Worm (Caenorhabditis elegans) whole organism, L1 larva: ENCODE data around the gene degl-1.
A peak's percentile ranks its signal among the peaks of the same experiment; 100 is the strongest.
"Not testable (repeated sequence)": the region's sequence is repeated elsewhere in the genome, so short reads cannot be mapped to it uniquely, and the experiment has no call there.

Experiments
- C16A3.4 ChIP-seq: fragments of 150-350 bp; optimal IDR thresholded peaks from 2 replicates; lab custom pipeline; 2014; ENCODE audit warnings: missing biosample characterization, missing genetic modification characterization
- F16B12.6 ChIP-seq: fragments of 150-350 bp; optimal IDR thresholded peaks from 2 replicates; lab custom pipeline; 2014; ENCODE audit warnings: missing biosample characterization, missing genetic modification characterization
- aly-2 ChIP-seq: fragments of 150-350 bp; optimal IDR thresholded peaks from 2 replicates; lab custom pipeline; 2014; ENCODE audit warnings: missing biosample characterization, missing genetic modification characterization
- blmp-1 ChIP-seq: fragments of 150-350 bp; optimal IDR thresholded peaks from 2 replicates; lab custom pipeline; 2014; ENCODE audit warnings: missing biosample characterization, missing genetic modification characterization
- dpl-1 ChIP-seq, 3 experiments: fragments of 150-350 bp in 2 of 3; sonication (generic microtip) in 1 of 3; optimal IDR thresholded peaks; 2 replicates each; lab custom pipeline; 2014 to 2017; ENCODE audit warnings: missing biosample characterization in 3 of 3, missing genetic modification characterization in 3 of 3, missing genetic modification reagents in 3 of 3
- efl-1 ChIP-seq, 4 experiments: fragments of 150-350 bp; optimal IDR thresholded peaks in 3 of 4; peaks in 1 of 4; 1 replicate in 1 of 4; 2 replicates in 3 of 4; lab custom pipeline; 2014; ENCODE audit warnings: missing biosample characterization in 2 of 4, missing genetic modification characterization in 2 of 4, missing genetic modification reagents in 2 of 4
- egl-27 ChIP-seq, 2 experiments: fragments of 150-350 bp in 1 of 2; sonication (generic microtip); optimal IDR thresholded peaks; 3 replicates each; lab custom pipeline; 2017 to 2018; ENCODE audit warnings: missing biosample characterization in 2 of 2, missing genetic modification characterization in 2 of 2, missing genetic modification reagents in 2 of 2
- fkh-10 ChIP-seq: sonication (generic microtip); optimal IDR thresholded peaks from 2 replicates; lab custom pipeline; 2017; ENCODE audit warnings: missing biosample characterization, missing genetic modification reagents, missing genetic modification characterization
- fkh-4 ChIP-seq: sonication (generic microtip); optimal IDR thresholded peaks from 2 replicates; lab custom pipeline; 2016; ENCODE audit warnings: missing compliant biosample characterization, missing genetic modification characterization, borderline replicate concordance
- fkh-8 ChIP-seq: sonication (generic microtip); optimal IDR thresholded peaks from 2 replicates; lab custom pipeline; 2016; ENCODE audit warnings: mild to moderate bottlenecking, missing genetic modification characterization, missing compliant biosample characterization
- grh-1 ChIP-seq: fragments of 200-800 bp; sonication (Bioruptor generic); IDR thresholded peaks from 2 replicates; pipeline ENCODE4 v1.3.6; 2022; ENCODE audit warnings: missing genetic modification reagents, missing genetic modification characterization, missing compliant biosample characterization
- hpl-2 ChIP-seq: fragments of 150-350 bp; optimal IDR thresholded peaks from 2 replicates; lab custom pipeline; 2014; ENCODE audit warnings: missing biosample characterization, missing genetic modification reagents, missing genetic modification characterization
- irx-1 ChIP-seq: sonication (generic microtip); optimal IDR thresholded peaks from 2 replicates; lab custom pipeline; 2016; ENCODE audit warnings: missing genetic modification characterization, missing compliant biosample characterization
- lin-13 ChIP-seq: fragments of 150-350 bp; optimal IDR thresholded peaks from 2 replicates; lab custom pipeline; 2014; ENCODE audit warnings: missing biosample characterization, missing genetic modification reagents, missing genetic modification characterization
- lin-15B ChIP-seq: fragments of 150-350 bp; sonication (generic microtip); optimal IDR thresholded peaks from 3 replicates; lab custom pipeline; 2014; ENCODE audit warnings: missing biosample characterization, missing genetic modification characterization
- lin-35 ChIP-seq, 2 experiments: fragments of 150-350 bp; optimal IDR thresholded peaks; 2 replicates each; lab custom pipeline; 2014; ENCODE audit warnings: missing biosample characterization in 2 of 2, missing genetic modification characterization in 2 of 2, missing genetic modification reagents in 2 of 2
- lin-39 ChIP-seq: fragments of 150-350 bp; optimal IDR thresholded peaks from 2 replicates; lab custom pipeline; 2014; ENCODE audit warnings: missing biosample characterization, missing genetic modification reagents, missing genetic modification characterization
- lsy-2 ChIP-seq, 2 experiments: fragments of 150-350 bp; optimal IDR thresholded peaks; 2 replicates each; lab custom pipeline; 2014; ENCODE audit warnings: missing biosample characterization in 2 of 2, missing genetic modification characterization in 2 of 2
- mdl-1 ChIP-seq, 2 experiments: fragments of 150-350 bp; optimal IDR thresholded peaks; 2 replicates each; lab custom pipeline; 2014 to 2017; ENCODE audit warnings: missing biosample characterization in 2 of 2, missing genetic modification characterization in 2 of 2, inconsistent platforms in 1 of 2
- mef-2 ChIP-seq: fragments of 150-350 bp; optimal IDR thresholded peaks from 2 replicates; lab custom pipeline; 2014; ENCODE audit warnings: missing biosample characterization, missing genetic modification characterization
- nhr-11 ChIP-seq: fragments of 150-350 bp; optimal IDR thresholded peaks from 2 replicates; lab custom pipeline; 2014; ENCODE audit warnings: missing biosample characterization, missing genetic modification characterization
- nhr-47 ChIP-seq: sonication (generic microtip); optimal IDR thresholded peaks from 2 replicates; lab custom pipeline; 2016; ENCODE audit warnings: mild to moderate bottlenecking, missing genetic modification characterization, moderate library complexity, missing compliant biosample characterization
- nhr-76 ChIP-seq: sonication (generic microtip); optimal IDR thresholded peaks from 2 replicates; lab custom pipeline; 2017; ENCODE audit warnings: missing biosample characterization, missing genetic modification characterization
- nhr-77 ChIP-seq: fragments of 150-350 bp; optimal IDR thresholded peaks from 2 replicates; lab custom pipeline; 2014; ENCODE audit warnings: missing biosample characterization, missing genetic modification characterization
- rnt-1 ChIP-seq: sonication (generic microtip); optimal IDR thresholded peaks from 2 replicates; lab custom pipeline; 2016; ENCODE audit warnings: mild to moderate bottlenecking, missing genetic modification characterization, moderate library complexity, missing compliant biosample characterization
- snu-23 ChIP-seq: sonication (generic microtip); optimal IDR thresholded peaks from 2 replicates; lab custom pipeline; 2016; ENCODE audit warnings: missing genetic modification characterization, missing compliant biosample characterization
- sup-37 ChIP-seq: fragments of 200-800 bp; sonication (Bioruptor generic); optimal IDR thresholded peaks from 2 replicates; lab custom pipeline; 2018; ENCODE audit warnings: mild to moderate bottlenecking, missing genetic modification characterization, missing compliant biosample characterization
- unc-130 ChIP-seq: fragments of 150-350 bp; optimal IDR thresholded peaks from 2 replicates; lab custom pipeline; 2017; ENCODE audit warnings: missing biosample characterization, missing genetic modification characterization, inconsistent platforms
- unc-62 ChIP-seq: fragments of 150-350 bp; optimal IDR thresholded peaks from 2 replicates; lab custom pipeline; 2014; ENCODE audit warnings: missing biosample characterization, missing genetic modification reagents, missing genetic modification characterization
- unc-86 ChIP-seq: sonication (generic microtip); optimal IDR thresholded peaks from 2 replicates; lab custom pipeline; 2016; ENCODE audit warnings: missing genetic modification characterization, missing compliant biosample characterization
- vab-15 ChIP-seq: sonication (generic microtip); optimal IDR thresholded peaks from 2 replicates; lab custom pipeline; 2017; ENCODE audit warnings: missing genotype, mild to moderate bottlenecking, missing genetic modification characterization, missing compliant biosample characterization

Gene degl-1

ce11 chrIV:14774454-14774853, 3.2 kb upstream of the degl-1 start, which contains the start of gene Y57G11C.51:
TSS of gene Y57G11C.51 (minus strand) at chrIV:14774554.
- not testable (repeated sequence) for TF ChIP-seq nhr-47 (tag; lab: Kevin White, UChicago); mef-2 (tag; lab: Kevin White, UChicago); lin-39

DNA sequence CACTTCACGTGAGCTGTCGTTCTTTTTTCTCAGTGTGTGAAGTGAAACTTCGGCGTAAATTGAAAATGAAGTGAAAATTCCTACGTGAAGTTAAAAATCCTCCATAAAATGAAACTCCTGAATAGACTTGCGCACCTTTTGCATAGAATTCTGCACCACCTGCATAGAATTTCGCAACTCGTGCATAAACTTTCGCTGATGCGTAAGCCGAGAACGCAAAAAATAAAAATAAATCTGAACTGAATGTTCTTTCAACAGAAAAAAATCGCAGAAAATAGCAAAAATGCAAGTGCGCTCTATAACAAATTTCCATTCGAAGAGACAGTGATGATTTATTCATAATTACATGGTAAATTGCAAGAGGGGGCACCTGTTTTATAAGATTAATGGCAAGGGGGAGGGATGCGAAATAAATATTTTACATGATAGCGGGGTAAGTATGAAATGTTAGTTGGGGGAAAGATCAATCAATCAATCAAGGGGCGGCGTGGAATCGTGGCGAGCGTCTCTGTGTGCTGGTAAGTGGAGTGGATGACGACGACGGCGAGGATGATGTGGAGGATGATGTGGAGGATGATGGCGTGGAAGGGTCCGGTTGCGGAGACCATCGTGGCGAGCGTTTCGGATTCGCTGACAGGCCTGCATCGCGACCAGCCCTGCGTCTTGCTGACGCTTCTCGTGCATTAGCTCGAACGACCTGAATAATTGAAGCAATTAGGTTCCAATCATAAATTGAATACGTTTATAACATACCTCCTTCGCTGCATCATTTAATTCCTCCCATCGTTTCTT, 2.3 kb upstream of the degl-1 start, which contains the start of gene Y57G11C.36:
Y57G11C.36 (minus strand) TSS at position 502 of the 792 bp plus-strand sequence.
- no peak for TF ChIP-seq egl-27 (tag; optimal IDR thresholded peaks at IDR 0.05; lab: Kevin White, UChicago)
- no peak for TF ChIP-seq rnt-1 (tag; lab: Kevin White, UChicago)
- peak in 1 of 3 experiments; percentile 10 for TF ChIP-seq dpl-1 (GFP tag; optimal IDR thresholded peaks at IDR 0.05; lab: Kevin White, UChicago)
- no peak for TF ChIP-seq F16B12.6 (tag; lab: Kevin White, UChicago)
- TF ChIP-seq unc-86 (tag; lab: Kevin White, UChicago), result peak; percentile 68
- no peak for TF ChIP-seq sup-37 (GFP tag; lab: Kevin White, UChicago)
- TF ChIP-seq efl-1 (optimal IDR thresholded peaks at IDR 0.05; lab: Kevin White, UChicago), result no peak
- TF ChIP-seq efl-1 (GFP tag; optimal IDR thresholded peaks at IDR 0.05 in 1 of 2; lab: Kevin White, UChicago), result peak in 1 of 2 experiments; percentile 60
- no peak for TF ChIP-seq lin-39

DNA sequence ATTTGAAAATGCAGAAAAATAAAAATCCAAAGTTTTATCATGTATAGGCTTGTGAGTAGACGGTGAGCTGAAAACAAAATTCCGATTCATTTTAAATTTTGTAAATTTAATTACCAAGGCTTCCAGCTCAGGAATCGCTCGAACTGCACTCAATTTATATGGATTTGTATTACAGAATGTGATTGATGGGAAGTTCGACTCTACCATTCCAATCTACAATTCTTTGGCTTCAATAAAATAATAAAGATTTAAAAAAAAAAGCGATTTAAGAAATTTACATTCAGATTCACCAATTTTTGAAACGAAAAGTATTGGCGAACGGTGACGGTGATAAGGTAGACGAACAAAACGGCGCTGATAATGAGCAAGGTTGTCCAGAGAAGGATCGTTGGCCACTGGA, 562 bp downstream of the degl-1 start:
- TF ChIP-seq unc-62 (GFP tag; lab: Kevin White, UChicago) (no peak), fkh-8 (tag; lab: Kevin White, UChicago) (no peak), efl-1 (optimal IDR thresholded peaks at IDR 0.05; lab: Kevin White, UChicago) (no peak), efl-1 (GFP tag; optimal IDR thresholded peaks at IDR 0.05 in 1 of 2; lab: Kevin White, UChicago) (peak in 1 of 2 experiments; percentile 42)

DNA sequence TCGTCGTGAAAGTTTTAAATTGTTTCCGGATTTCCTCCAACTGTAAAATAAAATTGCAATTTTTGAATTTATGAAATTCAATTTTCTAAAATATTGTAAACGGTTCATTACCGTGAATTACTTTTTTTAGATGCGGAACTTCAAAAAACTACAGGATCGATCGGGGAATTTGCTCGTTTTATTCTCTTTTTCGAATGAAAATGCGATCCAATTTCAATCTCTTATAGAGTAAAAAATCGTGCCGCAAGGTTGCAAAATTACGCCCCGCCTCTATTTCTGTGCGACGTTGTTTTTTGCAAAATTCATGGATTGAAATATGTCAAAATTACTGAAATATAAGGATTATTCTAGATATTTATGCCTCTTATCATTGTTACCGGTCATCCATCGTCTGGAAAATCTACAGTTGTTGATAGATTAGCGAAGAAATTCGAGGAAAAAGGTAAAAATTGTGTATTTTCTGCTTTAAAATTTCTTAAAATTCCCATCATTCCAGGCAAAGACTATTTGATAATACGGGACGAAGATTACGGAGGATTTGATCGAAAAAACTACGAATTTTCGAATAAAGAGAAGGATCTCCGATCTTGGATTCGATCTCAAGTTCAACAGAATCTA, 1.9 kb downstream of the degl-1 start, which contains the start of gene Y57G11C.43:
Y57G11C.43 (plus strand) TSS at position 224 of the 618 bp plus-strand sequence.
- no peak for TF ChIP-seq lin-15B (tag; lab: Kevin White, UChicago)
- TF ChIP-seq snu-23, result no peak
- TF ChIP-seq aly-2 (tag; lab: Kevin White, UChicago), result no peak
- no peak for TF ChIP-seq nhr-76 (tag; lab: Kevin White, UChicago)
- TF ChIP-seq vab-15, result no peak
- TF ChIP-seq irx-1 (tag; lab: Kevin White, UChicago), result no peak
- TF ChIP-seq nhr-77, result no peak
- no peak for TF ChIP-seq grh-1 (GFP tag; lab: Robert Waterston, UW)
- TF ChIP-seq nhr-11, result no peak
- no peak for TF ChIP-seq fkh-8 (tag; lab: Kevin White, UChicago)
- no peak for TF ChIP-seq blmp-1 (tag; lab: Kevin White, UChicago)
- TF ChIP-seq unc-130 (tag; lab: Kevin White, UChicago), result no peak
- TF ChIP-seq lin-35 (GFP tag; optimal IDR thresholded peaks at IDR 0.05; lab: Kevin White, UChicago), result no peak
- TF ChIP-seq hpl-2 (GFP tag; lab: Kevin White, UChicago), result no peak
- no peak for TF ChIP-seq mdl-1 (tag; optimal IDR thresholded peaks at IDR 0.05; lab: Kevin White, UChicago)
- no peak for TF ChIP-seq lin-13 (GFP tag; lab: Kevin White, UChicago)
- no peak for TF ChIP-seq lsy-2 (tag; optimal IDR thresholded peaks at IDR 0.05; lab: Kevin White, UChicago)
- no peak for TF ChIP-seq fkh-10 (GFP tag; lab: Kevin White, UChicago)
- no peak for TF ChIP-seq C16A3.4 (tag; lab: Kevin White, UChicago)
- no peak for TF ChIP-seq fkh-4 (tag; lab: Kevin White, UChicago)
